Worm (Caenorhabditis elegans): ENCODE measurements around the gene R13H4.6.
A peak's percentile ranks its signal among the peaks of the same experiment; 100 is the strongest.

The R13H4.6 gene

DNA sequence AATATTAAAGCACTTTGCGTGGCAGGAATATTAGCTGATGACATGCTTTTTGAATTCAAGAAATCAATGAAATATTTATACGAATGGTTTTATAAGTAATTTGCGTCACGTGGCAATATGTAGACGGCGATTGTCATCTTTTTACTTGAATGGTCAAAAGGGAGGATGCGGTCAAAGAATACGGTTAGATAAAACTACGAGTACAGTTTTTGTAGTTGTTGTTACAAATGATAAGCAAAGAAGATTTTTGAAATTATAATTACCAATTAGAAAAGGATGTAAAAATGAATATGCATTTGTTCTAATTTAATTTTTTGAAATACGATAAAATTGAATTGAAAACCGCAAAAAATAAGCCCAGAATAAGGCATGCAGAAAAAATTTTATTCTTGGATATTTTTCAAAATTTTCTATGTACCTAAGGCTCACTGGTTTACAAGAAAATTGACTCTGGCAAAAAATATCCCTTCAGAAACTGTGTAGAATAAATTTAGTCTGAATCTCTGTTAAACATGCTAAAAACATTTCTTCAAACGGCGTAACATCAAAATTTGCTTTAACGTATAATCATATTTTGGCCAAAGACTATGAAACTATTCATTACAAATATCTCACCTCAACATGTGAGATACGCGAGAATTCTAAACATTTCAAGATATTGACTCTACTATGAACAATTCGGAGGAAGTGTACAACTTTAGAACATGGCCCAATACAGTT lies 28.4 kb downstream of the R13H4.6 start, which contains the start of the genes sodh-2 and srx-76:
TSS of gene sodh-2 (minus strand) at position 101 of the 720 bp plus-strand sequence.
TSS of gene srx-76 (plus strand) at position 670 of the 720 bp plus-strand sequence.
- TF ChIP-seq nhr-12 (tag; optimal IDR thresholded peaks at IDR 0.05) (no peak), elt-1 (tag; optimal IDR thresholded peaks at IDR 0.05; ENCODE audit: borderline replicate concordance, insufficient read depth) (no peak), ham-2 (GFP tag; optimal IDR thresholded peaks at IDR 0.05) (no peak), ceh-43 (GFP tag; optimal IDR thresholded peaks at IDR 0.05) (no peak), ceh-39 (tag; optimal IDR thresholded peaks at IDR 0.05) (no peak), unc-120 (tag; optimal IDR thresholded peaks at IDR 0.05; ENCODE audit: poor library complexity, severe bottlenecking) (no peak), snpc-4 (tag; optimal IDR thresholded peaks at IDR 0.05) (no peak), sem-2 (GFP tag; optimal IDR thresholded peaks at IDR 0.05) (no peak)

DNA sequence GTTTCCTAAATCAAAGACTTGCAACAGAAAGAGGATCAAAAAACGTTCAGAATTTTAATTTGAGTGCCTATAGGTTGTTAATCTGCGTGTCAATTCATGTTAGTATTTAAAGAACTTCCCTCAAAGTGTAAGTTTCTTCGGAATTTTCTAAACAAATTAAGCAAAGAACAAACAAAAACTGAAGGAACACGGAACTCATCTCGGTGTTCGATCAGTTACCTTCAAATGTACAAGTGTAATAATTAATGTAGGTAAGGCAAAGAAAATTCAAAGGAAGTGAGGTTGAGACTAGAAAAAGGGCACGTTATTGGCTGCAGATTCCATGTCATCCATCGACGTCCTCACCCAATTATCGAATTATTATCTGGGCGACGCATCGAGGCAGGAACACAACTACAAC lies 31.1 kb downstream of the R13H4.6 start, which contains the start of gene K12G11.6:
TSS of gene K12G11.6 (plus strand) at position 357 of the 400 bp plus-strand sequence.
- TF ChIP-seq ceh-83 (GFP tag; optimal IDR thresholded peaks at IDR 0.05) (no peak), pha-4 (tag; optimal IDR thresholded peaks at IDR 0.05) (no peak), elt-1 (tag; optimal IDR thresholded peaks at IDR 0.05; ENCODE audit: borderline replicate concordance, insufficient read depth) (no peak), nhr-2 (tag; optimal IDR thresholded peaks at IDR 0.05) (no peak), lsy-2 (tag; optimal IDR thresholded peaks at IDR 0.05) (no peak), ztf-11 (tag; optimal IDR thresholded peaks at IDR 0.05) (no peak), ham-2 (GFP tag; optimal IDR thresholded peaks at IDR 0.05) (no peak), elt-3 (tag; optimal IDR thresholded peaks at IDR 0.05) (no peak), ces-1 (GFP tag; optimal IDR thresholded peaks at IDR 0.05) (no peak), drap-1 (GFP tag; optimal IDR thresholded peaks at IDR 0.05) (no peak), ceh-39 (tag; optimal IDR thresholded peaks at IDR 0.05) (no peak), hlh-1 (tag; optimal IDR thresholded peaks at IDR 0.05) (no peak), ceh-43 (GFP tag; optimal IDR thresholded peaks at IDR 0.05) (no peak)

DNA sequence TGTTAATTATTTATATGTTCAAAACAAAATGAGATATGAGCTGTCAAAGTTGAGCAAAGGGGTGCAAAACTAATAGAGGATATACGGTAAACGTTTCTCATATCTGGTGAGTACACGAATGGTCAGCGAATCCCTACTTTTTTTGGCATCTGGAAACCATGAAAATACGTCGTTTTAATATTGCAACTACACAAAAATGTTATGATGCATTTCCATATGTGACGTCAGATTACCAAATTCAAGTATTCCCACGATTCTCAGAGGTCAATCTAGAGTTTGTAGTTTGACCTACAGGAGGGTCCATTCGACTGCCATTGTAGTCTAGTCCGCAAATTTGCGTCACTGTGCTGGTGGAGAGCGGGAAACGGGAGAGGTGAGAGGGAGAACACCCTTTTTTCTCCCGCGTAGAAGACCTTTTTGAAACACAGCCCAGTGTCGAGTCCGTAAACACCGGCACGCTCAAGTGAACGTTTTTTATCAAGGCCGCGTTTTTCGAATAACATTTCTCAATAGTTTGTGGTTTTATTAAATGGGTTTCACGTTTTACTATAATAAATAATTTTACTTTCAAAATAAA lies 33.5 kb downstream of the R13H4.6 start:
- TF ChIP-seq lin-13 (tag; optimal IDR thresholded peaks at IDR 0.05) (peak; percentile 25), unc-62 (GFP tag; optimal IDR thresholded peaks at IDR 0.05) (no peak), hlh-1 (tag; optimal IDR thresholded peaks at IDR 0.05) (no peak), nhr-12 (tag; optimal IDR thresholded peaks at IDR 0.05) (peak; percentile 32), mep-1 (tag; optimal IDR thresholded peaks at IDR 0.05) (peak; percentile 50), unc-120 (tag; optimal IDR thresholded peaks at IDR 0.05; ENCODE audit: poor library complexity, severe bottlenecking) (no peak), sem-2 (GFP tag; optimal IDR thresholded peaks at IDR 0.05) (no peak), ces-1 (GFP tag; optimal IDR thresholded peaks at IDR 0.05) (no peak)

DNA sequence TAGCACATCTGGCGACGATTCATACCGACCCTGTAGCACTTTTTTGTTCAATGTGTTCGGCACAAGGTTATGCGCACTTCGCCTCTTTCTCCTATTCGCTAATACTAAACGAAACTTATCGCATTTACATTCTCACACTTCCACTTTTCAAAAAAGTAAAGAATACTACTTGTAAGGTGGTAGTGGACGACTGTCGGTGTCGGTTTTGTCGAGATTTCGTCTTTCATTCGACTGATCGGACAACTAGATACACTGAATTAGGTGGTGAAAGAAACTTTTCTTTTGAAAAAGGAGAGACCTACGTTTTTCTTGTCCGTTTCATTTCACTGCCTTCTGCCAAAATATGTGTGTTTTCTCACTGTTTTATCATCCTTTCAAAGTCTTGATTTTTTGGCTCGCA lies 34.7 kb downstream of the R13H4.6 start:
- no peak for TF ChIP-seq zip-8 (tag; optimal IDR thresholded peaks at IDR 0.05)
- TF ChIP-seq nhr-76 (tag; optimal IDR thresholded peaks at IDR 0.05), result no peak
- no peak for TF ChIP-seq blmp-1 (tag; optimal IDR thresholded peaks at IDR 0.05)
- no peak for TF ChIP-seq ceh-83 (GFP tag; optimal IDR thresholded peaks at IDR 0.05)
- TF ChIP-seq nhr-237 (tag; optimal IDR thresholded peaks at IDR 0.05), result no peak
- no peak for TF ChIP-seq unc-39 (tag; optimal IDR thresholded peaks at IDR 0.05)
- no peak for TF ChIP-seq flh-1 (GFP tag; optimal IDR thresholded peaks at IDR 0.05)
- TF ChIP-seq M03D4.4 (tag; optimal IDR thresholded peaks at IDR 0.05), result no peak
- no peak for TF ChIP-seq mab-5 (tag; optimal IDR thresholded peaks at IDR 0.05)
- TF ChIP-seq ceh-39 (tag; optimal IDR thresholded peaks at IDR 0.05), result no peak
- no peak for TF ChIP-seq lin-32 (GFP tag; optimal IDR thresholded peaks at IDR 0.05)
- no peak for TF ChIP-seq mep-1 (tag; optimal IDR thresholded peaks at IDR 0.05)
- no peak for TF ChIP-seq elt-3 (tag; optimal IDR thresholded peaks at IDR 0.05)
- no peak for TF ChIP-seq drap-1 (GFP tag; optimal IDR thresholded peaks at IDR 0.05)
- no peak for TF ChIP-seq ztf-11 (tag; optimal IDR thresholded peaks at IDR 0.05)

DNA sequence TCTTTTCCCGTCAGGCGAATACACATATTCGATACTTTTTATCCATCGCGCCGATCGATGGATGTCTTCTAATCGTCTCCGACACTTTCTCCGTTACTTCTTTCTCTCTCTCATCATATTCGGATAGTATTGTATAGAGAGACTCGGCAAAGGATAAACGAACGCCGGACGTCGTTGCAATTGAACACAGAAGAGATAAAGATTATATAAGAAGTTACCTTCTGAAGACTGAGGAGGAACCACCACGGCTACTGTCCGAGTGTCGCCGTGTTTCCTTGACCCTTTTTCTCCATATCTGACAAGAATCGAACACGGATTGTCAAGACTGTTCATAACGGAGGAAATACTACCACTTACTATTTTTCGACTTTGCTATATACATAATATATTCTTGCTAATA lies 36.2 kb downstream of the R13H4.6 start, which contains the start of gene sma-1:
TSS of gene sma-1 (plus strand) at position 301 of the 400 bp plus-strand sequence.
- TF ChIP-seq snpc-4 (tag; optimal IDR thresholded peaks at IDR 0.05) (no peak), unc-39 (tag; optimal IDR thresholded peaks at IDR 0.05) (no peak), elt-1 (tag; optimal IDR thresholded peaks at IDR 0.05; ENCODE audit: borderline replicate concordance, insufficient read depth) (peak; percentile 12), lin-32 (GFP tag; optimal IDR thresholded peaks at IDR 0.05) (no peak), unc-120 (tag; optimal IDR thresholded peaks at IDR 0.05; ENCODE audit: poor library complexity, severe bottlenecking) (no peak), lin-13 (tag; optimal IDR thresholded peaks at IDR 0.05) (no peak), mab-5 (tag; optimal IDR thresholded peaks at IDR 0.05) (no peak), ceh-83 (GFP tag; optimal IDR thresholded peaks at IDR 0.05) (no peak), hlh-1 (tag; optimal IDR thresholded peaks at IDR 0.05) (no peak), ceh-39 (tag; optimal IDR thresholded peaks at IDR 0.05) (no peak), nhr-2 (tag; optimal IDR thresholded peaks at IDR 0.05) (no peak), zip-8 (tag; optimal IDR thresholded peaks at IDR 0.05) (no peak), blmp-1 (tag; optimal IDR thresholded peaks at IDR 0.05) (peak; percentile 15), lsy-2 (tag; optimal IDR thresholded peaks at IDR 0.05) (no peak), unc-62 (GFP tag; optimal IDR thresholded peaks at IDR 0.05) (no peak)
